Fruit fly (Drosophila melanogaster) whole organism, embryonic: ENCODE results near the gene Vps37B.
A peak's percentile ranks its signal among the peaks of the same experiment; 100 is the strongest.

Source experiments
- Aef1 ChIP-seq: fragments of 200-800 bp; sonication (Bioruptor generic); IDR thresholded peaks from 3 replicates; pipeline ENCODE4 v1.3.6; 2022; ENCODE audit warnings: missing biosample characterization, missing genetic modification characterization
- Awh ChIP-seq: fragments of 200-800 bp; sonication (Bioruptor generic); IDR thresholded peaks from 2 replicates; pipeline ENCODE4, ENCODE4 v1.3.6; 2022; ENCODE audit warnings: missing biosample characterization, missing genetic modification characterization
- BEAF-32 ChIP-seq: fragments of 200-800 bp; sonication (Bioruptor generic); optimal IDR thresholded peaks from 3 replicates; lab custom pipeline; 2017; ENCODE audit warnings: missing biosample characterization, missing genetic modification characterization, mild to moderate bottlenecking, moderate library complexity, missing genetic modification reagents
- Bdp1 ChIP-seq: fragments of 200-800 bp; sonication (Bioruptor generic); optimal IDR thresholded peaks from 3 replicates; lab custom pipeline; 2016; ENCODE audit warnings: missing biosample characterization, missing genetic modification characterization
- CG10366 ChIP-seq: fragments of 200-800 bp; sonication (Bioruptor generic); IDR thresholded peaks from 2 replicates; pipeline ENCODE4 v1.3.6; 2022; ENCODE audit warnings: missing biosample characterization, missing genetic modification characterization
- CG10431 ChIP-seq: fragments of 200-800 bp; sonication (Bioruptor generic); optimal IDR thresholded peaks from 3 replicates; lab custom pipeline; 2018; ENCODE audit warnings: missing biosample characterization, mild to moderate bottlenecking, missing genetic modification characterization
- CG11093 ChIP-seq: fragments of 200-800 bp; sonication (Bioruptor generic); IDR thresholded peaks from 3 replicates; pipeline ENCODE4 v1.3.6; 2022; ENCODE audit warnings: missing biosample characterization, missing genetic modification characterization
- CG11398 ChIP-seq: fragments of 200-800 bp; sonication (Bioruptor generic); optimal IDR thresholded peaks from 2 replicates; lab custom pipeline; 2016; ENCODE audit warnings: missing biosample characterization, missing genetic modification characterization
- CG12236 ChIP-seq: fragments of 200-800 bp; sonication (Bioruptor generic); optimal IDR thresholded peaks from 2 replicates; lab custom pipeline; 2016; ENCODE audit warnings: missing biosample characterization, missing genetic modification characterization
- CG14050 ChIP-seq: fragments of 200-800 bp; sonication (Bioruptor generic); IDR thresholded peaks from 3 replicates; pipeline ENCODE4 v1.3.6; 2022; ENCODE audit warnings: missing biosample characterization, missing genetic modification characterization
- CG1529 ChIP-seq: fragments of 200-800 bp; sonication (Bioruptor generic); optimal IDR thresholded peaks from 3 replicates; lab custom pipeline; 2018; ENCODE audit warnings: missing biosample characterization, missing genetic modification characterization
- CG15514 ChIP-seq: fragments of 200-800 bp; sonication (Bioruptor generic); optimal IDR thresholded peaks from 3 replicates; lab custom pipeline; 2017; ENCODE audit warnings: missing biosample characterization, missing genetic modification characterization, mild to moderate bottlenecking, moderate library complexity, missing genetic modification reagents
- CG1832 ChIP-seq: fragments of 200-800 bp; sonication (Bioruptor generic); optimal IDR thresholded peaks from 2 replicates; lab custom pipeline; 2017; ENCODE audit warnings: missing biosample characterization, mild to moderate bottlenecking, missing genetic modification characterization, inconsistent platforms
- CG18599 ChIP-seq: fragments of 200-800 bp; sonication (Bioruptor generic); optimal IDR thresholded peaks from 3 replicates; lab custom pipeline; 2017; ENCODE audit warnings: missing biosample characterization, missing genetic modification characterization, mild to moderate bottlenecking, moderate library complexity, missing genetic modification reagents
- CG2202 ChIP-seq: fragments of 200-800 bp; sonication (Bioruptor generic); optimal IDR thresholded peaks from 2 replicates; lab custom pipeline; 2018; ENCODE audit warnings: missing biosample characterization, mild to moderate bottlenecking, missing genetic modification characterization
- CG3838 ChIP-seq: fragments of 200-800 bp; sonication (Bioruptor generic); optimal IDR thresholded peaks from 3 replicates; lab custom pipeline; 2016; ENCODE audit warnings: missing biosample characterization, missing genetic modification characterization
- CG6854 ChIP-seq: fragments of 200-800 bp; sonication (Bioruptor generic); optimal IDR thresholded peaks from 3 replicates; lab custom pipeline; 2017; ENCODE audit warnings: missing biosample characterization, mild to moderate bottlenecking, missing genetic modification characterization
- CG9797 ChIP-seq: fragments of 200-800 bp; sonication (Bioruptor generic); optimal IDR thresholded peaks from 3 replicates; lab custom pipeline; 2018; ENCODE audit warnings: missing biosample characterization, mild to moderate bottlenecking, missing genetic modification characterization
- CG9932 ChIP-seq: fragments of 200-800 bp; sonication (Bioruptor generic); IDR thresholded peaks from 2 replicates; pipeline ENCODE4 v1.3.6; 2022; ENCODE audit warnings: missing biosample characterization, missing genetic modification characterization
- E2f2 ChIP-seq: fragments of 200-800 bp; sonication (Bioruptor generic); IDR thresholded peaks from 2 replicates; pipeline ENCODE4 v1.3.6; 2022; ENCODE audit warnings: missing biosample characterization, missing genetic modification characterization
- Hand ChIP-seq: fragments of 200-800 bp; sonication (Bioruptor generic); optimal IDR thresholded peaks from 2 replicates; lab custom pipeline; 2017; ENCODE audit warnings: mild to moderate bottlenecking, missing biosample characterization, missing genetic modification reagents, missing genetic modification characterization
- Jarid2 ChIP-seq: fragments of 200-800 bp; sonication (Bioruptor generic); optimal IDR thresholded peaks from 3 replicates; lab custom pipeline; 2017; ENCODE audit warnings: mild to moderate bottlenecking, missing biosample characterization, missing genetic modification reagents, missing genetic modification characterization
- Nf-YA ChIP-seq: fragments of 200-800 bp; sonication (Bioruptor generic); IDR thresholded peaks from 2 replicates; pipeline ENCODE4 v1.3.6; 2022; ENCODE audit warnings: missing biosample characterization, missing genetic modification characterization
- Poxn ChIP-seq: fragments of 200-800 bp; sonication (Bioruptor generic); IDR thresholded peaks from 2 replicates; pipeline ENCODE4 v1.3.6; 2022; ENCODE audit warnings: missing biosample characterization, missing genetic modification characterization
- Ptx1 ChIP-seq: fragments of 200-800 bp; sonication (Bioruptor generic); IDR thresholded peaks from 2 replicates; pipeline ENCODE4 v1.3.6; 2022; ENCODE audit warnings: missing biosample characterization, missing genetic modification characterization
- Rx ChIP-seq: fragments of 200-800 bp; sonication (Bioruptor generic); IDR thresholded peaks from 2 replicates; pipeline ENCODE4 v1.3.6; 2022; ENCODE audit warnings: missing biosample characterization, missing genetic modification characterization
- Vsx1 ChIP-seq: fragments of 200-800 bp; sonication (Bioruptor generic); optimal IDR thresholded peaks from 2 replicates; lab custom pipeline; 2017; ENCODE audit warnings: missing biosample characterization, mild to moderate bottlenecking, missing genetic modification characterization, missing genetic modification reagents
- abd-A ChIP-seq: fragments of 200-800 bp; sonication (Bioruptor generic); optimal IDR thresholded peaks from 3 replicates; lab custom pipeline; 2019; ENCODE audit warnings: missing biosample characterization, mild to moderate bottlenecking, missing genetic modification characterization, moderate library complexity
- al ChIP-seq: fragments of 200-800 bp; sonication (Bioruptor generic); IDR thresholded peaks from 2 replicates; pipeline ENCODE4 v1.3.6; 2022; ENCODE audit warnings: missing biosample characterization, missing genetic modification characterization
- ap ChIP-seq: fragments of 200-800 bp; sonication (Bioruptor generic); IDR thresholded peaks from 2 replicates; pipeline ENCODE4 v1.3.6; 2022; ENCODE audit warnings: missing biosample characterization, missing genetic modification characterization
- ara ChIP-seq: fragments of 200-800 bp; sonication (Bioruptor generic); IDR thresholded peaks from 2 replicates; pipeline ENCODE4 v1.3.6; 2022; ENCODE audit warnings: missing biosample characterization, missing genetic modification characterization
- bab2 ChIP-seq: fragments of 200-800 bp; sonication (Bioruptor generic); optimal IDR thresholded peaks from 2 replicates; lab custom pipeline; 2016; ENCODE audit warnings: missing biosample characterization, missing genetic modification characterization
- bigmax ChIP-seq: fragments of 200-800 bp; sonication (Bioruptor generic); optimal IDR thresholded peaks from 2 replicates; lab custom pipeline; 2018; ENCODE audit warnings: missing biosample characterization, mild to moderate bottlenecking, missing genetic modification characterization
- cg ChIP-seq: fragments of 200-800 bp; sonication (Bioruptor generic); optimal IDR thresholded peaks from 3 replicates; lab custom pipeline; 2019; ENCODE audit warnings: missing biosample characterization, mild to moderate bottlenecking, missing genetic modification characterization, moderate library complexity
- chn ChIP-seq: fragments of 200-800 bp; sonication (Bioruptor generic); optimal IDR thresholded peaks from 2 replicates; lab custom pipeline; 2016; ENCODE audit warnings: missing biosample characterization, missing genetic modification characterization
- croc ChIP-seq: fragments of 200-800 bp; sonication (Bioruptor generic); conservative IDR thresholded peaks from 3 replicates; pipeline ENCODE4 v1.3.6; 2022; ENCODE audit warnings: missing biosample characterization, missing genetic modification characterization
- dimm ChIP-seq: fragments of 200-800 bp; sonication (Bioruptor generic); IDR thresholded peaks from 2 replicates; pipeline ENCODE4 v1.3.6; 2022; ENCODE audit warnings: missing biosample characterization, missing genetic modification characterization
- fd96Cb ChIP-seq: fragments of 200-800 bp; sonication (Bioruptor generic); optimal IDR thresholded peaks from 2 replicates; lab custom pipeline; 2018; ENCODE audit warnings: missing biosample characterization, mild to moderate bottlenecking, missing genetic modification characterization, moderate library complexity
- hkb ChIP-seq, 2 experiments: fragments of 200-800 bp in 1 of 2; fragments of >200 bp in 1 of 2; sonication (Bioruptor generic) in 1 of 2; IDR thresholded peaks in 1 of 2; optimal IDR thresholded peaks in 1 of 2; 2 replicates each; pipeline versions ENCODE4 v1.3.6 to Lab custom; 2017 to 2022; ENCODE audit warnings: missing biosample characterization in 1 of 2, missing genetic modification characterization in 1 of 2
- ken ChIP-seq: fragments of 200-800 bp; sonication (Bioruptor generic); IDR thresholded peaks from 3 replicates; pipeline ENCODE4 v1.3.6; 2022; ENCODE audit warnings: missing biosample characterization, missing genetic modification characterization
- lov ChIP-seq, 2 experiments: fragments of 200-800 bp in 1 of 2; fragments of >200 bp in 1 of 2; sonication (Bioruptor generic) in 1 of 2; IDR thresholded peaks in 1 of 2; optimal IDR thresholded peaks in 1 of 2; 2 replicates in 1 of 2; 3 replicates in 1 of 2; pipeline versions ENCODE4 v1.3.6 to Lab custom; 2017 to 2022; ENCODE audit warnings: missing biosample characterization in 1 of 2, missing genetic modification characterization in 1 of 2
- mam ChIP-seq: fragments of 200-800 bp; sonication (Bioruptor generic); optimal IDR thresholded peaks from 3 replicates; lab custom pipeline; 2016; ENCODE audit warnings: missing biosample characterization, missing genetic modification characterization
- pan ChIP-seq, 4 experiments: fragments of >200 bp in 3 of 4; fragments of 200-800 bp in 1 of 4; sonication (Bioruptor generic) in 1 of 4; optimal IDR thresholded peaks in 3 of 4; IDR thresholded peaks in 1 of 4; 2 replicates each; pipeline versions ENCODE4 v1.3.6 to Lab custom; 2017 to 2022; ENCODE audit warnings: missing biosample characterization in 2 of 4, missing genetic modification characterization in 2 of 4, mixed read lengths in 1 of 4
- sens-2 ChIP-seq: fragments of 200-800 bp; sonication (Bioruptor generic); IDR thresholded peaks from 2 replicates; pipeline ENCODE4 v1.3.6; 2022; ENCODE audit warnings: missing biosample characterization, missing genetic modification characterization
- shn ChIP-seq: fragments of 200-800 bp; sonication (Bioruptor generic); optimal IDR thresholded peaks from 3 replicates; lab custom pipeline; 2016; ENCODE audit warnings: missing biosample characterization, missing genetic modification characterization
- sob ChIP-seq: fragments of 200-800 bp; sonication (Bioruptor generic); IDR thresholded peaks from 2 replicates; pipeline ENCODE4 v1.3.6; 2022; ENCODE audit warnings: missing biosample characterization, missing genetic modification characterization
- ttk ChIP-seq: fragments of 200-800 bp; sonication (Bioruptor generic); IDR thresholded peaks from 2 replicates; pipeline ENCODE4 v2.1.2; 2022; ENCODE audit warnings: missing biosample characterization, missing genetic modification characterization

The Vps37B gene

dm6 chr3R:5215334-5216307, 10.3 kb upstream of the Vps37B start (continued):
- TF ChIP-seq Rx (GFP tag; lab: Robert Waterston, UW) (peak; percentile 93), croc (GFP tag; lab: Robert Waterston, UW) (peak; percentile 83), bigmax (GFP tag; lab: Kevin White, UChicago) (peak; percentile 84), shn (GFP tag; lab: Kevin White, UChicago) (peak; percentile 98), bab2 (GFP tag; lab: Kevin White, UChicago) (peak; percentile 99), al (no peak), Ptx1 (GFP tag; lab: Robert Waterston, UW) (peak; percentile 69), lov (optimal IDR thresholded peaks at IDR 0.05; lab: Kevin White, UChicago) (no peak), lov (GFP tag; IDR thresholded peaks at IDR 0.05; lab: Robert Waterston, UW) (peak; percentile 99), Bdp1 (GFP tag; lab: Kevin White, UChicago) (peak; percentile 96), hkb (optimal IDR thresholded peaks at IDR 0.05; lab: Kevin White, UChicago) (no peak), hkb (GFP tag; IDR thresholded peaks at IDR 0.05; lab: Robert Waterston, UW) (peak; percentile 98), BEAF-32 (GFP tag; lab: Kevin White, UChicago) (no peak), fd96Cb (tag; lab: Kevin White, UChicago) (peak; percentile 91), CG1832 (GFP tag; lab: Kevin White, UChicago) (no peak), ttk (GFP tag; lab: Robert Waterston, UW) (peak; percentile 89), chn (GFP tag; lab: Kevin White, UChicago) (peak; percentile 98), mam (peak; percentile 82), ken (peak; percentile 98), CG15514 (GFP tag; lab: Kevin White, UChicago) (peak; percentile 62), CG18599 (GFP tag; lab: Kevin White, UChicago) (peak; percentile 96), CG9797 (peak; percentile 77), CG12236 (GFP tag; lab: Kevin White, UChicago) (peak; percentile 99), ap (peak; percentile 93), Poxn (GFP tag; lab: Robert Waterston, UW) (no peak), sens-2 (GFP tag; lab: Robert Waterston, UW) (peak; percentile 96), Awh (peak; percentile 100), Aef1 (GFP tag; lab: Robert Waterston, UW) (peak; percentile 73), CG2202 (tag; lab: Kevin White, UChicago) (peak; percentile 100), sob (GFP tag; lab: Robert Waterston, UW) (peak; percentile 91), Jarid2 (GFP tag; lab: Kevin White, UChicago) (peak; percentile 89), CG1529 (GFP tag; lab: Kevin White, UChicago) (peak; percentile 99), E2f2 (GFP tag; lab: Robert Waterston, UW) (peak; percentile 74), dimm (GFP tag; lab: Robert Waterston, UW) (peak; percentile 89), CG3838 (GFP tag; lab: Kevin White, UChicago) (peak; percentile 98), CG11398 (GFP tag; lab: Kevin White, UChicago) (peak; percentile 100), cg (GFP tag; lab: Kevin White, UChicago) (peak; percentile 56), Vsx1 (GFP tag; lab: Kevin White, UChicago) (peak; percentile 99), CG11093 (peak; percentile 93), CG6854 (GFP tag; lab: Kevin White, UChicago) (peak; percentile 67), CG14050 (GFP tag; lab: Robert Waterston, UW) (peak; percentile 82), CG10366 (GFP tag; lab: Robert Waterston, UW) (peak; percentile 88), Nf-YA (GFP tag; lab: Robert Waterston, UW) (peak; percentile 97), ara (GFP tag; lab: Robert Waterston, UW) (peak; percentile 99), abd-A (tag; lab: Kevin White, UChicago) (peak; percentile 13), CG10431 (GFP tag; lab: Kevin White, UChicago) (peak; percentile 98), CG9932 (GFP tag; lab: Robert Waterston, UW) (peak; percentile 55), pan (optimal IDR thresholded peaks at IDR 0.05; lab: Kevin White, UChicago) (no peak), pan (GFP tag; optimal IDR thresholded peaks at IDR 0.05 in 1 of 2, IDR thresholded peaks at IDR 0.05 in 1 of 2) (peak in 1 of 2 experiments; percentile 90), Hand (peak; percentile 7)
